Fruit fly (Drosophila melanogaster) whole organism, prepupa: ENCODE data around the gene Unr.

Experiments
- Blimp-1 ChIP-seq: fragments of 200-800 bp; sonication (Bioruptor generic); optimal IDR thresholded peaks from 3 replicates; lab custom pipeline; 2017; ENCODE audit warnings: missing biosample characterization, missing genetic modification characterization, mild to moderate bottlenecking, moderate library complexity, missing genetic modification reagents
- CG10631 ChIP-seq: fragments of 200-800 bp; sonication (Bioruptor generic); optimal IDR thresholded peaks from 2 replicates; lab custom pipeline; 2016; ENCODE audit warnings: missing biosample characterization, missing genetic modification characterization
- CG10669 ChIP-seq: fragments of 200-800 bp; sonication (Bioruptor generic); optimal IDR thresholded peaks from 3 replicates; lab custom pipeline; 2018; ENCODE audit warnings: missing biosample characterization, mild to moderate bottlenecking, missing genetic modification characterization, moderate library complexity
- CG11294 ChIP-seq: fragments of 200-800 bp; sonication (Bioruptor generic); IDR thresholded peaks from 2 replicates; pipeline ENCODE4 v1.3.6; 2022; ENCODE audit warnings: missing biosample characterization, missing genetic modification characterization
- CG11762 ChIP-seq: fragments of 200-800 bp; sonication (Bioruptor generic); optimal IDR thresholded peaks from 3 replicates; lab custom pipeline; 2016; ENCODE audit warnings: missing biosample characterization, missing genetic modification characterization; ENCODE audit not compliant: insufficient read depth
- CG11902 ChIP-seq: fragments of 200-800 bp; sonication (Bioruptor generic); optimal IDR thresholded peaks from 3 replicates; lab custom pipeline; 2016; ENCODE audit warnings: missing biosample characterization, missing genetic modification characterization
- CG15336 ChIP-seq: fragments of 200-800 bp; sonication (Bioruptor generic); IDR thresholded peaks from 2 replicates; pipeline ENCODE4 v1.3.6; 2022; ENCODE audit warnings: missing biosample characterization, missing genetic modification characterization
- CG16779 ChIP-seq: fragments of 200-800 bp; sonication (Bioruptor generic); optimal IDR thresholded peaks from 3 replicates; lab custom pipeline; 2017; ENCODE audit warnings: missing biosample characterization, mild to moderate bottlenecking, missing genetic modification characterization
- CG3032 ChIP-seq: fragments of 200-800 bp; optimal IDR thresholded peaks from 2 replicates; lab custom pipeline; 2019; ENCODE audit warnings: missing biosample characterization, mild to moderate bottlenecking, missing genetic modification characterization, moderate library complexity
- CG31627 ChIP-seq: fragments of 200-800 bp; sonication (Bioruptor generic); optimal IDR thresholded peaks from 3 replicates; lab custom pipeline; 2016; ENCODE audit warnings: missing biosample characterization, missing genetic modification characterization
- CG32006 ChIP-seq: fragments of 200-800 bp; sonication (Bioruptor generic); optimal IDR thresholded peaks from 3 replicates; lab custom pipeline; 2017; ENCODE audit warnings: missing biosample characterization, mild to moderate bottlenecking, missing genetic modification characterization
- CG34406 ChIP-seq: fragments of 200-800 bp; sonication (Bioruptor generic); optimal IDR thresholded peaks from 3 replicates; lab custom pipeline; 2016; ENCODE audit warnings: missing biosample characterization, missing genetic modification characterization
- CG4318 ChIP-seq: fragments of 200-800 bp; sonication (Bioruptor generic); optimal IDR thresholded peaks from 3 replicates; lab custom pipeline; 2017; ENCODE audit warnings: missing biosample characterization, mild to moderate bottlenecking, missing genetic modification characterization
- CG6163 ChIP-seq: fragments of 200-800 bp; sonication (Bioruptor generic); IDR thresholded peaks from 3 replicates; pipeline ENCODE4 v1.3.6; 2022; ENCODE audit warnings: missing biosample characterization, missing genetic modification characterization
- CG6276 ChIP-seq: fragments of 200-800 bp; sonication (Bioruptor generic); optimal IDR thresholded peaks from 2 replicates; lab custom pipeline; 2017; ENCODE audit warnings: missing biosample characterization, mild to moderate bottlenecking, missing genetic modification characterization
- CG6792 ChIP-seq: fragments of 200-800 bp; sonication (Bioruptor generic); optimal IDR thresholded peaks from 3 replicates; lab custom pipeline; 2016; ENCODE audit warnings: missing biosample characterization, missing genetic modification characterization
- CG6808 ChIP-seq: fragments of 200-800 bp; sonication (Bioruptor generic); optimal IDR thresholded peaks from 3 replicates; lab custom pipeline; 2017; ENCODE audit warnings: missing biosample characterization, missing genetic modification characterization, mild to moderate bottlenecking, moderate library complexity, missing genetic modification reagents
- CG6854 ChIP-seq: fragments of 200-800 bp; sonication (Bioruptor generic); optimal IDR thresholded peaks from 2 replicates; lab custom pipeline; 2017; ENCODE audit warnings: missing biosample characterization, mild to moderate bottlenecking, missing genetic modification characterization
- CG7368 ChIP-seq: fragments of 200-800 bp; sonication (Bioruptor generic); optimal IDR thresholded peaks from 3 replicates; lab custom pipeline; 2016; ENCODE audit warnings: missing biosample characterization, missing genetic modification characterization
- CG8119 ChIP-seq: fragments of 200-800 bp; sonication (Bioruptor generic); IDR thresholded peaks from 3 replicates; pipeline ENCODE4 v1.3.6; 2022; ENCODE audit warnings: missing biosample characterization, missing genetic modification characterization
- CG8319 ChIP-seq: fragments of 200-800 bp; sonication (Bioruptor generic); optimal IDR thresholded peaks from 3 replicates; lab custom pipeline; 2016; ENCODE audit warnings: missing biosample characterization, missing genetic modification characterization
- CG9139 ChIP-seq: fragments of 200-800 bp; sonication (Bioruptor generic); optimal IDR thresholded peaks from 3 replicates; lab custom pipeline; 2017; ENCODE audit warnings: missing biosample characterization, mild to moderate bottlenecking, missing genetic modification characterization
- Eip78C ChIP-seq: fragments of 200-800 bp; sonication (Bioruptor generic); peaks from one replicate; lab custom pipeline; 2016; ENCODE audit warnings: missing biosample characterization, missing genetic modification characterization
- Eip93F ChIP-seq: fragments of 200-800 bp; sonication (Bioruptor generic); optimal IDR thresholded peaks from 2 replicates; lab custom pipeline; 2016; ENCODE audit warnings: missing biosample characterization, mild to moderate bottlenecking, missing genetic modification characterization
- Ets21C ChIP-seq: fragments of 200-800 bp; sonication (Bioruptor generic); optimal IDR thresholded peaks from 3 replicates; lab custom pipeline; 2016; ENCODE audit warnings: missing biosample characterization, missing genetic modification characterization
- Ets96B ChIP-seq: fragments of 200-800 bp; optimal IDR thresholded peaks from 2 replicates; lab custom pipeline; 2019; ENCODE audit warnings: missing biosample characterization, mild to moderate bottlenecking, missing genetic modification characterization, moderate library complexity
- Gug ChIP-seq: fragments of 200-800 bp; sonication (Bioruptor generic); IDR thresholded peaks from 2 replicates; pipeline ENCODE4 v1.3.6; 2022; ENCODE audit warnings: missing biosample characterization, missing genetic modification characterization
- Hr38 ChIP-seq: sonication (Bioruptor generic); optimal IDR thresholded peaks from 2 replicates; lab custom pipeline; 2016; ENCODE audit warnings: missing biosample characterization, missing genetic modification characterization
- Hr39 ChIP-seq: fragments of 200-800 bp; sonication (Bioruptor generic); optimal IDR thresholded peaks from 2 replicates; lab custom pipeline; 2016; ENCODE audit warnings: missing biosample characterization, missing genetic modification characterization
- Hr4 ChIP-seq: fragments of 200-800 bp; sonication (Bioruptor generic); optimal IDR thresholded peaks from 3 replicates; lab custom pipeline; 2016; ENCODE audit warnings: missing biosample characterization, missing genetic modification characterization
- Lpt ChIP-seq: fragments of 200-800 bp; sonication (Bioruptor generic); optimal IDR thresholded peaks from 3 replicates; lab custom pipeline; 2016; ENCODE audit warnings: missing biosample characterization, missing genetic modification characterization
- Met ChIP-seq: fragments of 200-800 bp; sonication (Bioruptor generic); optimal IDR thresholded peaks from 3 replicates; lab custom pipeline; 2016; ENCODE audit warnings: missing biosample characterization, missing genetic modification characterization
- OdsH ChIP-seq: fragments of 200-800 bp; sonication (Bioruptor generic); optimal IDR thresholded peaks from 3 replicates; lab custom pipeline; 2016; ENCODE audit warnings: missing biosample characterization, missing genetic modification characterization
- Smox ChIP-seq: fragments of 200-800 bp; sonication (Bioruptor generic); optimal IDR thresholded peaks from 3 replicates; lab custom pipeline; 2016; ENCODE audit warnings: missing biosample characterization, missing genetic modification characterization
- Sox102F ChIP-seq: fragments of 200-800 bp; sonication (Bioruptor generic); optimal IDR thresholded peaks from 2 replicates; lab custom pipeline; 2016; ENCODE audit warnings: missing biosample characterization, mild to moderate bottlenecking, missing genetic modification characterization
- acj6 ChIP-seq: fragments of 200-800 bp; sonication (Bioruptor generic); optimal IDR thresholded peaks from 3 replicates; lab custom pipeline; 2016; ENCODE audit warnings: missing biosample characterization, missing genetic modification characterization
- dac ChIP-seq: fragments of 200-800 bp; sonication (Bioruptor generic); optimal IDR thresholded peaks from 2 replicates; lab custom pipeline; 2017; ENCODE audit warnings: missing biosample characterization, mild to moderate bottlenecking, missing genetic modification characterization
- dsx ChIP-seq: fragments of 200-800 bp; optimal IDR thresholded peaks from 3 replicates; lab custom pipeline; 2019; ENCODE audit warnings: missing biosample characterization, mild to moderate bottlenecking, missing genetic modification characterization, moderate library complexity; ENCODE audit not compliant: poor library complexity, severe bottlenecking
- eg ChIP-seq: fragments of 200-800 bp; sonication (Bioruptor generic); IDR thresholded peaks from 3 replicates; pipeline ENCODE4 v1.3.6; 2022; ENCODE audit warnings: missing biosample characterization, missing genetic modification characterization
- esn ChIP-seq: fragments of 200-800 bp; sonication (Bioruptor generic); optimal IDR thresholded peaks from 2 replicates; lab custom pipeline; 2016; ENCODE audit warnings: missing biosample characterization, mild to moderate bottlenecking, missing genetic modification characterization, moderate library complexity
- fd59A ChIP-seq: fragments of 200-800 bp; sonication (Bioruptor generic); optimal IDR thresholded peaks from 2 replicates; lab custom pipeline; 2017; ENCODE audit warnings: missing biosample characterization, mild to moderate bottlenecking, missing genetic modification characterization, missing genetic modification reagents
- fd85E ChIP-seq: fragments of 200-800 bp; sonication (Bioruptor generic); optimal IDR thresholded peaks from 3 replicates; lab custom pipeline; 2016; ENCODE audit warnings: missing biosample characterization, missing genetic modification characterization
- fkh ChIP-seq: fragments of 200-800 bp; sonication (Bioruptor generic); optimal IDR thresholded peaks from 3 replicates; lab custom pipeline; 2017; ENCODE audit warnings: missing biosample characterization, mild to moderate bottlenecking, missing genetic modification characterization, moderate library complexity
- lz ChIP-seq: fragments of 200-800 bp; sonication (Bioruptor generic); optimal IDR thresholded peaks from 3 replicates; lab custom pipeline; 2016; ENCODE audit warnings: missing biosample characterization, missing genetic modification characterization
- net ChIP-seq: fragments of 200-800 bp; sonication (Bioruptor generic); optimal IDR thresholded peaks from 3 replicates; lab custom pipeline; 2016; ENCODE audit warnings: missing biosample characterization, missing genetic modification characterization
- pdm3 ChIP-seq: fragments of 200-800 bp; sonication (Bioruptor generic); optimal IDR thresholded peaks from 3 replicates; lab custom pipeline; 2016; ENCODE audit warnings: missing biosample characterization, missing genetic modification characterization
- salr ChIP-seq, 2 experiments: fragments of 200-800 bp; sonication (Bioruptor generic); optimal IDR thresholded peaks; 3 replicates each; lab custom pipeline; 2016 to 2018; ENCODE audit warnings: missing biosample characterization in 2 of 2, missing genetic modification characterization in 2 of 2, mild to moderate bottlenecking in 1 of 2
- spab ChIP-seq: fragments of 200-800 bp; sonication (Bioruptor generic); optimal IDR thresholded peaks from 2 replicates; lab custom pipeline; 2017; ENCODE audit warnings: missing biosample characterization, mild to moderate bottlenecking, missing genetic modification characterization, missing genetic modification reagents
- ss ChIP-seq, 2 experiments: fragments of 200-800 bp; sonication (Bioruptor generic); optimal IDR thresholded peaks; 2 replicates in 1 of 2; 3 replicates in 1 of 2; lab custom pipeline; 2017 to 2018; ENCODE audit warnings: mild to moderate bottlenecking in 2 of 2, missing biosample characterization in 2 of 2, missing genetic modification characterization in 2 of 2, moderate library complexity in 1 of 2
- svp ChIP-seq: fragments of 200-800 bp; sonication (Bioruptor generic); peaks from one replicate; lab custom pipeline; 2016; ENCODE audit warnings: missing biosample characterization, missing genetic modification characterization
- topi ChIP-seq: fragments of 200-800 bp; sonication (Bioruptor generic); optimal IDR thresholded peaks from 3 replicates; lab custom pipeline; 2016; ENCODE audit warnings: missing biosample characterization, missing genetic modification characterization
- vri ChIP-seq: fragments of 200-800 bp; sonication (Bioruptor generic); optimal IDR thresholded peaks from 3 replicates; lab custom pipeline; 2016; ENCODE audit warnings: missing biosample characterization, mild to moderate bottlenecking, missing genetic modification characterization

Unr gene

dm6 chr3L:8385055-8385454, 57.1 kb downstream of the Unr start:
- TF ChIP-seq CG6854 (peak; percentile 28), Ets96B (tag; lab: Kevin White, UChicago) (peak; percentile 68), fd59A (peak; percentile 78), CG4318 (peak; percentile 82), CG31627 (GFP tag; lab: Kevin White, UChicago) (peak; percentile 68), svp (GFP tag; lab: Kevin White, UChicago) (peak; percentile 89), spab (peak; percentile 74), Eip93F (GFP tag; lab: Kevin White, UChicago) (no peak), CG11294 (GFP tag; lab: Robert Waterston, UW) (peak; percentile 16; the same call in 1 of the 2 replicates), Smox (GFP tag; lab: Kevin White, UChicago) (peak; percentile 68), dac (GFP tag; lab: Kevin White, UChicago) (peak; percentile 54), CG11762 (GFP tag; lab: Kevin White, UChicago) (peak; percentile 85), CG3032 (tag; lab: Kevin White, UChicago) (peak; percentile 79), Ets21C (GFP tag; lab: Kevin White, UChicago) (peak; percentile 47), CG11902 (GFP tag; lab: Kevin White, UChicago) (peak; percentile 81), eg (GFP tag; lab: Robert Waterston, UW) (peak; percentile 60), CG34406 (peak; percentile 83), CG15336 (peak; percentile 85), OdsH (GFP tag; lab: Kevin White, UChicago) (peak; percentile 86), fd85E (GFP tag; lab: Kevin White, UChicago) (peak; percentile 57), CG32006 (GFP tag; lab: Kevin White, UChicago) (peak; percentile 94), CG10669 (GFP tag; lab: Kevin White, UChicago) (peak; percentile 84), acj6 (GFP tag; lab: Kevin White, UChicago) (peak; percentile 86), CG6808 (GFP tag; lab: Kevin White, UChicago) (peak; percentile 85), Hr38 (GFP tag; lab: Kevin White, UChicago) (no peak), Hr4 (GFP tag; lab: Kevin White, UChicago) (peak; percentile 81), Eip78C (peak; percentile 97), Gug (peak; percentile 62), Hr39 (GFP tag; lab: Kevin White, UChicago) (peak; percentile 81), CG10631 (GFP tag; lab: Kevin White, UChicago) (peak; percentile 83), Sox102F (peak; percentile 83), salr (GFP tag; optimal IDR thresholded peaks at IDR 0.05; lab: Kevin White, UChicago) (peak; percentile 61 to 87), Blimp-1 (GFP tag; lab: Kevin White, UChicago) (peak; percentile 48), CG9139 (GFP tag; lab: Kevin White, UChicago) (peak; percentile 56), CG16779 (tag; lab: Kevin White, UChicago) (peak; percentile 73), pdm3 (GFP tag; lab: Kevin White, UChicago) (peak; percentile 87), CG8119 (GFP tag; lab: Robert Waterston, UW) (peak; percentile 82), topi (peak; percentile 84), CG6276 (GFP tag; lab: Kevin White, UChicago) (peak; percentile 77), Met (GFP tag; lab: Kevin White, UChicago) (peak; percentile 77), fkh (GFP tag; lab: Kevin White, UChicago) (no peak), CG7368 (GFP tag; lab: Kevin White, UChicago) (peak; percentile 78), dsx (peak; percentile 70), CG8319 (peak; percentile 69), lz (GFP tag; lab: Kevin White, UChicago) (peak; percentile 60), net (GFP tag; lab: Kevin White, UChicago) (peak; percentile 87), ss (GFP tag; optimal IDR thresholded peaks at IDR 0.05; lab: Kevin White, UChicago) (peak in 1 of 2 experiments; percentile 83), vri (GFP tag; lab: Kevin White, UChicago) (peak; percentile 20), CG6792 (GFP tag; lab: Kevin White, UChicago) (peak; percentile 85), esn (GFP tag; lab: Kevin White, UChicago) (peak; percentile 82), Lpt (GFP tag; lab: Kevin White, UChicago) (peak; percentile 70), CG6163 (GFP tag; lab: Robert Waterston, UW) (peak; percentile 79)
